Fruit fly (Drosophila melanogaster) S2 (cell line): ENCODE results near the gene CG10376.
A peak's percentile ranks its signal among the peaks of the same experiment; 100 is the strongest.

ENCODE experiments used
- CG8478 ChIP-seq: fragments of >200 bp; optimal IDR thresholded peaks from 2 replicates; lab custom pipeline; 2018
- CTCF ChIP-seq, 2 experiments: fragments of >200 bp; optimal IDR thresholded peaks; 2 replicates each; lab custom pipeline; 2018

CG10376 gene

DNA sequence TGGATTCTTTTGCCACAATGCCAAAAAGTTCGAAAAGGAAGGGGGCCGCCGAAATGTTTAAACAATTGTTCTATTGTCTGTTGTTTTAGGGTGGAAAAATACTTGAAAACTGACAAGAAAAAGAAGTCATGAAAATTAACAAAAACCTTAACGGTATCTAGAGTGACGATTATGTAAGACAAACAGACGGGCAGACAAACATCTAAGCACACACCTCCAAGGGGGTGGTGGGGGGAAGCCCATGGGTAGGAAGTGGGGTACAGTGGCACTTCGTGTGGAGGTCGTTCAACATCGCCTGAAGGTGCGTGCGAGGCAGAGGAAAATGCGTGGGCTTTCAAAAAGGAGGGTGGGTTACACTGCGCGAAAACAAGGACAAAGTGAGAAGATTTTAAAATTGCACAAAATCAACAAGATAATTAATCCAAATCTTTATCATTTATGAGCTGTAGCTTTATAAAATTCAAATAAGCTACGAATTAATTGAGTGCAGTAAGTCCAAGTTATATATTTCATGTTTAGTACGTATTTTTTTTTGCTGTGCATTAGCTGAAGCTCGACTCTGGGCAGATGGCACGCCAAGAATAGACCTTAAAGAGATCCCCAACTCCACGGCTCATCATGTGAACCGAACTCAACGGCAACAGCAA lies 14.6 kb upstream of the CG10376 start:
- TF ChIP-seq CTCF (optimal IDR thresholded peaks at IDR 0.05; lab: Kevin White, UChicago), result no peak
- TF ChIP-seq CG8478 (lab: Kevin White, UChicago), result no peak

DNA sequence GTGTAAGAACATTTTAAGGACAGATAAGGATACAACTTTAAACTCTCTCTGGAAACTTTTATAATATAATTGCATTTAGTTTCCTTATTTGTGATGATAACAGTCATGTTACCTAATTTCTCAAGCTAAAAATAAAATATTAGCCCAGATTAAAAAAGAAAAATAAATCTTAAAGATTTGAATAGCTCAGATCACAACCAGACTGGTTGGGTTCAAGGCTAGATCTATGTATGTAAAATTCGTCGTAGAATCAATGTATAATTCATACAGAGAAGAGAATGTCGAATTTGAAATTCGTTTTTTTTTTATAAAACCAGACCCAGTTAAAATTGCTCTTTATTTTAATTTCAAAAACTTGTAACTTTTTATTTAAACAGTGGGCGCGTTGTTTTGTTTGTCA lies 11.2 kb upstream of the CG10376 start:
- TF ChIP-seq CTCF (optimal IDR thresholded peaks at IDR 0.05; lab: Kevin White, UChicago) (peak in 1 of 2 experiments; percentile 63), CG8478 (lab: Kevin White, UChicago) (no peak)

DNA sequence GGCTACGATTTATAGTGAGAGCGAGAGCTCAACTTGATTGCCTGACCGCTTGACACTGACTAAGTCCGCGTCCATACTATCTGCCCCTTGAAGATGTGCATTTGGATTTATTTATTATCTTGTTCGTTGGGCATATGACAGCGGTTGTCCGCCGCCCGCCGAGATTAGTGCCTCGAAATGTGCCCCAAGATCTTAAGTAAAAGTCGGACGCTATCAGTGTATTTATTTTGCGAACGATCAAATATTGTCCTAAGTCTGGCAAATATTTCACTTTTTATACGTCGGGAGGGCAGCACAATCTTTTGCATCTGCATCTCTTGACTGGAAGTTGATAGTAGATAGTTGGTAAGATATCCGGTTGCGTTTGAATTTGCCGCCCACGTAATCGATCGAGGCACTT lies 10.8 kb upstream of the CG10376 start, which contains the start of gene Irk3:
Irk3 (minus strand) TSS at position 63 of the 400 bp plus-strand sequence.
- TF ChIP-seq CG8478 (lab: Kevin White, UChicago) (no peak), CTCF (optimal IDR thresholded peaks at IDR 0.05; lab: Kevin White, UChicago) (no peak)

DNA sequence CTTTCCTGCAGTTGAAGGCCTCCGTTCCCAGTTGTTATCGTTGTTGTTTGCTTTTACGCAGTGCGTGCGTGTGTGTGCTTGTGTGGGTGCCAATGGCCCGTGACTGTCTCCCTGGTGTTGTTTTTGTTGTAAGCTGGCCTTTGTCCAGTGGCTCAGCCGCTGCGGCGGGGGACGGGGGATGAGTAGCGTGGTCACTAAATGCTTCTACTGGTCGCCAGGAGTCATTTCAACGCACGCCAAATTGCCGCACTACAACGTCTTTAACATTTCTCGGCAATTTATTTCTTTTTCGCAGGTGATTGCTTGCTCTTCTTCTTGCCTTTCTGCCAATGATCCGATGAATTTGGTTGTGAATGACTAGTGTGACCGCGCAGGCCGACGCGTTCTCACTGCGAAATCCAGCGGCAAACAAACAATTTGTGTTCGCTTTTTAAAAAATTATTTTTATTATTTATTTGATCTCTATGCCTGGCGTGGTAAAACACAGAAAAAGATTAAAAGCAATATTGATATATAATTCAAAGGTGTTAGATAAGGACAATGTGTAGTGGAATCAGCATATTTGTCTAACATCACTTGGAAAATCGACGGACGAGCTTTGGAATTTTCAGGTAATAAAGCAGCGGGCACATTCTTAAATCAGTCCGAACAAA lies 5.5 kb upstream of the CG10376 start, which contains the start of the genes Faf2 and Grip71:
Faf2 (minus strand) TSS at position 450 of the 653 bp plus-strand sequence.
Grip71 (plus strand) TSS at position 608 of the 653 bp plus-strand sequence.
- TF ChIP-seq CG8478 (lab: Kevin White, UChicago), result no peak
- TF ChIP-seq CTCF (optimal IDR thresholded peaks at IDR 0.05; lab: Kevin White, UChicago), result no peak

DNA sequence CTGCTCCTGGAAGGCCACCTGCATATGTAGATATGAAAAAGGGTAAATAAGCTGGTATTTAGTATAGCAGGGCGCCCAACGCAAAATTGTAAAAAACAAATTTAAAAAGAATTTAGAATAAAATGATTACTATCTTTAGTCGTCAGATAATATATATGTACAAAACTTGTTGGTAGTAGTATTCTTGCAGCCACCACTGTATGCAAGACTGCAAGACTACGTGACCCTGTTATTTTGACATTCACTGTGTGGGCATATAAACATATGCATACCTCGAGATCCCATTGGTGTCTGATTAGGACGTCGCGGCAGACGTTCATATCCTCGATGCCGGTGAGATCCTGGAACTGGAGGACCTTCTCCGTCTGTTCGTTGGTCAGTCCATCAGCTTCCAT lies 4.9 kb upstream of the CG10376 start:
- TF ChIP-seq CG8478 (lab: Kevin White, UChicago) (no peak), CTCF (optimal IDR thresholded peaks at IDR 0.05; lab: Kevin White, UChicago) (no peak)

DNA sequence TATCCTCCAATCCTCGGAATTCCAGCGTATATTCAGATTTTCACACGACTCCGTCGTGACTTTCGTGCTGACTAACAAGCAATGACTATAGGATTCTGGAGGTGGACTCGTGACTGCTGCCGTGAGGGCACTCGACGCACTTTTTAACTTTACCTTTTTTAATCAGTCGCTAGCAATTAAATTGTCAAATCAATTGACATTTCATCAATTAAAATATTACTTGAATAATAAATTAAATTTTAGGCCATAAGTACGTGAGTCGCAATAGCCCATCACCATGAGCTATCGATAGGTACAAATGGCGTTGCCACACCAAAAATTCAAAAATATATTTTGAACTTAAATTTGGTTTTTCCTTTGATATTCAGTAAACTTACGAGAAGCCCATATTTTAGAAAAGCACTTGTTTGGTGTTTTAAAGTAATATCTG lies 2.7 kb upstream of the CG10376 start, which contains the start of gene Jwa:
Jwa (minus strand) TSS at position 87 of the 430 bp plus-strand sequence.
- TF ChIP-seq CG8478 (lab: Kevin White, UChicago), result no peak
- TF ChIP-seq CTCF (optimal IDR thresholded peaks at IDR 0.05; lab: Kevin White, UChicago), result no peak

DNA sequence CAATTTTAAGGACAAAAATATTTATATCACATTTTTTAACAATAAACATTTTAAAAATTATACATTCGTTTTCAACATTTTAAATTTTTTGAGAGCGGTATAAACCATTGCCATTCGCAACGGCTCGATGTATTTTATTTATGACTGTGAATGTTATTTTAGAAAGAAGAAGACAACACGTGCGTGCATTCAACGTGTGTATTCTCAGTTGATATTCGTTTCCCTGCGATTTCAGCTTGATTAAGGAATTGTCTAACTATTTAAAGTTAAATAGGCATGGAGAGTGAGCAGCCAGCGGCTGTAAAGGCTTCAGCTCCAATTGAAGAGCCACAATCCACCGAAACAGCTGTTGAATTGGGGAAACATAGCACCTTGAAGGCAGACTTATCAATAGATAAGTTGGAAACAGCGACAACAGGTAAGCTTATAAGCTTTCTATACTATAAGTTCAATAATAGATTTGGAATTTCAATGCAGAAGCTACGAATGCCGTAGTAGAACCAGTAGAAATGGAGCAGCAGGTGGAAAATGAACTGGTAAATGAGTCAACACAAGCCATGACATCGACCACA lies 4.3 kb downstream of the CG10376 start, which contains the start of gene CG10341:
CG10341 (plus strand) TSS at position 156 of the 572 bp plus-strand sequence.
- no peak for TF ChIP-seq CTCF (optimal IDR thresholded peaks at IDR 0.05; lab: Kevin White, UChicago)
- TF ChIP-seq CG8478 (lab: Kevin White, UChicago), result no peak

DNA sequence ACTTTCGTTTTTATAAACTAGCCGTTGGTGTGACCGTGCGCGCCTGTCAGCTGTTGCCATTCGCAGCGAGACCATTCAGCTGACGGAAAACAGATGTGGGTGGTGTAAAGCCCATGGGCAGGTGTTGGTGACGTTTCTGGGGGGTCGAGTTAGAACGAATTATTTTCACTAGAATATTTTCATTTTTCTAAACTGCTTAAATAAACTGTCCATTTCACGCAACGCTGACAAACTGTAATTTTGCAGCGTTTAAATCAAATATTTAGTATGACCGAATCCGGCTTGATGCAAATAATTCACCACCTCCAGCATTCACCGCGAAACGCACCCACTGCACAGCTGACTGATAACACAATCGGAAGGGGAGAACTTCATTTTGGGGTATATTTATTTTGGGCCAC lies 7.5 kb downstream of the CG10376 start, which contains the start of the genes CG10383 and CG10338:
CG10383 (minus strand) TSS at position 199 of the 401 bp plus-strand sequence.
CG10338 (plus strand) TSS at position 261 of the 401 bp plus-strand sequence.
- no peak for TF ChIP-seq CTCF (optimal IDR thresholded peaks at IDR 0.05; lab: Kevin White, UChicago)
- no peak for TF ChIP-seq CG8478 (lab: Kevin White, UChicago)

DNA sequence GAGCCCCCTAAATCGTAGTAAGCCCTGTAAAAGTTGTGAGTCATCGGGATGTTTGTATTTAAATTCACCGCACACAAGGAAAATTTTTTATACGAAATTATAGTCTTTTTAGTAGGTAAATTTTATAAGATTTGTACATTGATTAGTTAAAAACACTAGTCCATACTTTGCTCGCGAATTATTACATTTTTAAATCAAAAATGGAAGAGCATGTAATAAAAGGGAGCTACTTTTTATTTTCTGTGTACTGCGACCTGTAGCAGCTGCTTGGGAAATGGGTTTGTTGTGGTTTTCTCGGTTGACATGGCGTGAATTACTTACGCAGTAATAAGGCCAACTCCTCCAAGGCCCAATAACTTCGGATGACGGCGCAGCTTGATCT lies 8.2 kb downstream of the CG10376 start:
- TF ChIP-seq CG8478 (lab: Kevin White, UChicago), result no peak
- no peak for TF ChIP-seq CTCF (optimal IDR thresholded peaks at IDR 0.05; lab: Kevin White, UChicago)

DNA sequence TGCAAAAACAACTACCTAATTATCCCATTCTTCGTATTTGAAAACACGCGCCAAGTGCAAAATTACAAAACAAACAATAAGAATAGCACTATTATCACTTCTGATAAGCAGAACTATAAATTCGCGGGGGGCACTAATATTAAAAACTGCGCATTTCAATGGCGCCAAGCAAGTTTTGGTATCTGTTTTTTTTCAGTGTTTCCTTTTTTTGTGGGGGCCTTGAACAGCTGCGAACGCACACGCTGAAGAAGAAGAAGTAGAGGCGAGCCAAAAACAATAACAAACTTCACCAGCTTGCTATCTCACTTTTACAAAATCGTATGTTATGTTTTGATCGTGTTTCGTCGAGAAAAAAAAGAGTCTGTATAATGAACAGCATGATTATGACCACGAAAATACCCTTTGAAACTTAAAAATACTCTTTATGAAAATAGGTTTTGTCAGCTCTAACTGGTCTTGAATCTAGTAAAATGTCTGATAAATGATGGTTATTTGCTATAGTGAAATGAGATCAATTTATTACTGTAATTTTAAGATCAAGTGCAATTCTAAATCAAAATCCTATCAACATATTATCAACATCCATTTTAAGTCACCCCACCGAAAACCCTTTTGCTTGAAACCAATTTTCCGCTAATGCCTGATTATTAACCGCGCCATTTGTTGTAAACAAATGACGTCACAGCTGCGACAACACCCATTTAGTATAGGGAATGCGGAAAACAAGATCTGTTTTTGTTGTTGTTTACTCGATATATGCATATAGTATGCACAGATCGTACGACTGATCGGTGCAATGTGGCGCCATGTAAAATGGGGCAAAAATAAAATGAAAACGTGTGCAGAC lies 8.8 kb downstream of the CG10376 start:
- no peak for TF ChIP-seq CG8478 (lab: Kevin White, UChicago)
- no peak for TF ChIP-seq CTCF (optimal IDR thresholded peaks at IDR 0.05; lab: Kevin White, UChicago)

DNA sequence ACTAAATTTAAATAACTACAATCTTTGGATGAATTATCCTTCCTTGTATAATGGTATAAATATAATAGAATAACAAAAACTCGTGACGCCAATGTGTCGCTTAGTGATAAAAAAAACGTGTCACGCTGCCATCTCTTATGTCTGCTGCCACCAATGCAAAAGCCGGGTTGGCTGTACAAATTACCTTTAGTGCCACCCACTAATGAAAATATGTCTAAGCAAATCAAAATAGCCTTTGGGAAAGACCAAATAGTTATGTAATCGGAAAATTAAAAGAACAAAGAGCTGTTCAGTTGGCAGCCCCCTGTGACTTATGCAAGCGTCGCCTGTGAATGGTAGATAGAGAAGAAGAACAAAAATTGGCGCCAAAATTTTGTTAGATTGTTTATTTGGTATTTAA lies 13.5 kb downstream of the CG10376 start, which contains the start of gene CG10336:
CG10336 (plus strand) TSS at position 153 of the 400 bp plus-strand sequence.
- TF ChIP-seq CTCF (optimal IDR thresholded peaks at IDR 0.05; lab: Kevin White, UChicago), result no peak
- no peak for TF ChIP-seq CG8478 (lab: Kevin White, UChicago)

DNA sequence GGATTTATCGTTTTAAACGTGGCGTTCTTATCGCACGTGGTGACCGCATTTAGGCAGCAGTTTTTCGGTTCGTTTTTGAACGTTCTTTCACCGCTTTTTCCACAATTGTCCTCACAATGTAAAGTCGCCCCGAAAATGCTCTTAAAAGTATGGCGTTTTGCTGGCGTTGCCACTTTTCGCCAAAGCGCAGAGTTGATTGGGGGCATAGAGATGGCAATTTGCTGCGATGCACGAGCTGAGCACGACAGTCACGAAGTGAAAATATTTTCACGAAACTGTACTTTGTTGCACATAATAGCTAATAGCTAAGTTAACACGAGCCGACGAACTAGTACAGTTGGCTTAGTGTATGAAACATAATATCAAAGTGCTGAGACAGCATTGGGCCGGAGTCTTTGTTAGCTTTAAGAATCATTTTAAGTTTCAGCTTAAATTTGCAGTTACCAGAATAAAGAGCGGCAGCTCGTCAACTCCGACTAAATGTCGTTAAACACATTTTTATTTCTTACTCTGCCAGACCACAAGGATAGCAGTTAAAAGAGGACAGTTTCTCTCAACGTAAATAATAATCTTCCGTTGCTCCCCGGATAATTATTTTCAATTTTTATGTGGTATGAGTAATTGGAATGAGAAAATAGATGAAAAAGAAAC lies 14.1 kb downstream of the CG10376 start, which contains the start of gene msl-1:
msl-1 (minus strand) TSS at position 155 of the 651 bp plus-strand sequence.
- peak; percentile 36 to 46 for TF ChIP-seq CTCF (optimal IDR thresholded peaks at IDR 0.05; lab: Kevin White, UChicago)
- no peak for TF ChIP-seq CG8478 (lab: Kevin White, UChicago)

DNA sequence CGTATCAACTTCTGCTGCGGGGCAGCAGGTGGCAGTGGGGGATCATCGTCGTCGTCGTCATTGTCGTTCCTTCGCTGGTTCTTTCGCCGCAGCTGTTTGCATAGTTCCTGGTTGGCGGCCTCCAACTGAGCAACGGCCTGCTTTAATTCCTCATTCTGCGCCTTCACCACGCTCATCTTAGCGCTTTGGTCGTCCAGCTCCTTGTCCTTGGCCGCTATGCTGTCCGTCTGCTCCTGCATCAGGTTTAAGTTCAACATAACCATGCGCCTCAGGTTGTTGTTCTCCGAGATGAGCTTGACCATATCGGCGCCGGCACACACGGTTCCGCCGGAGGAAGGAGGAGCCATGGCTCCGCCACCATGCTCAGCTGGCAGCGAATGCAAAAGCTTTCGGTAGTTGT lies 15.1 kb downstream of the CG10376 start:
- no peak for TF ChIP-seq CG8478 (lab: Kevin White, UChicago)
